Fruit fly (Drosophila melanogaster): ENCODE data around the gene Tao.

DNA sequence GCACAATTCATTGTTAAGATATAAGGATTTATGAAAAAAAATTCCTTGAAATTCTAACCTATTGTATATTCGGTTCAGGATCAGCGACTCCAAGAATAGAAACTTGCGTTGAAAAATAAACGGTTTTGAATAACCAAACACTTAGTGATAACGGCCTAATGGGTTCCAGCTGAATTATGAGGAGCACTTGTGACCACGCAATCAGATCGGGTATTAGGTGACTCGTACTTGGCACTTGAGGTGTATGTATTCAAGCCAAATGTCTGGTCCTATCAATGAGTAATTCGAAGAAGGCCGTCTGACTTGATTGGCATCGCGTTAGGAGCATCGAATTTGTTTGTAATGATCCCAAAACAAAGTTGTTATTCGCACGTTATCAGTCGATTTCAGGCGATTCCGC is 11.0 kb upstream of the Tao start:
- TF ChIP-seq ss (GFP tag; optimal IDR thresholded peaks at IDR 0.05) = no peak
- TF ChIP-seq CG6808 (GFP tag; optimal IDR thresholded peaks at IDR 0.05) = no peak
- TF ChIP-seq CG6163 (GFP tag; IDR thresholded peaks at IDR 0.05) = no peak
- TF ChIP-seq Gug (GFP tag; IDR thresholded peaks at IDR 0.05) = no peak
- TF ChIP-seq Hr39 (GFP tag; optimal IDR thresholded peaks at IDR 0.05) = no peak
- TF ChIP-seq CG6854 (GFP tag; optimal IDR thresholded peaks at IDR 0.05) = no peak
- no peak for TF ChIP-seq CG3032 (tag; optimal IDR thresholded peaks at IDR 0.05)
- no peak for TF ChIP-seq fkh (GFP tag; optimal IDR thresholded peaks at IDR 0.05)
- no peak for TF ChIP-seq Sox15 (GFP tag; optimal IDR thresholded peaks at IDR 0.05)
- no peak for TF ChIP-seq Lpt (GFP tag; optimal IDR thresholded peaks at IDR 0.05)
- no peak for TF ChIP-seq Smox (GFP tag; optimal IDR thresholded peaks at IDR 0.05)
- no peak for TF ChIP-seq cyc (GFP tag; optimal IDR thresholded peaks at IDR 0.05)
- TF ChIP-seq OdsH (GFP tag; optimal IDR thresholded peaks at IDR 0.05) = no peak
- no peak for TF ChIP-seq CG11294 (GFP tag; IDR thresholded peaks at IDR 0.05)
